Fruit fly (Drosophila melanogaster) whole organism, embryonic: ENCODE data around the gene CG32036.
A peak's percentile ranks its signal among the peaks of the same experiment; 100 is the strongest.

ENCODE experiments used
- Antp ChIP-seq: fragments of 200-800 bp; sonication (Bioruptor generic); optimal IDR thresholded peaks from 3 replicates; lab custom pipeline; 2016; ENCODE audit warnings: missing biosample characterization, missing genetic modification characterization
- CG10267 ChIP-seq: fragments of 200-800 bp; sonication (Bioruptor generic); optimal IDR thresholded peaks from 2 replicates; lab custom pipeline; 2018; ENCODE audit warnings: missing biosample characterization, mild to moderate bottlenecking, missing genetic modification characterization, moderate library complexity
- CG10654 ChIP-seq: fragments of 200-800 bp; sonication (Bioruptor generic); optimal IDR thresholded peaks from 2 replicates; lab custom pipeline; 2016; ENCODE audit warnings: missing biosample characterization, missing genetic modification characterization
- CG11456 ChIP-seq: fragments of 200-800 bp; sonication (Bioruptor generic); IDR thresholded peaks from 3 replicates; pipeline ENCODE4 v1.3.6; 2022; ENCODE audit warnings: missing biosample characterization, missing genetic modification characterization
- CG11504 ChIP-seq: fragments of 200-800 bp; sonication (Bioruptor generic); optimal IDR thresholded peaks from 3 replicates; lab custom pipeline; 2019; ENCODE audit warnings: missing biosample characterization, mild to moderate bottlenecking, missing genetic modification characterization, moderate library complexity
- CG12155 ChIP-seq: fragments of 200-800 bp; sonication (Bioruptor generic); optimal IDR thresholded peaks from 3 replicates; lab custom pipeline; 2016; ENCODE audit warnings: missing biosample characterization, missing genetic modification characterization
- CG14441 ChIP-seq: fragments of 200-800 bp; sonication (Bioruptor generic); IDR thresholded peaks from 2 replicates; pipeline ENCODE4 v1.3.6; 2022; ENCODE audit warnings: missing biosample characterization, missing genetic modification characterization
- CG14710 ChIP-seq: fragments of 200-800 bp; sonication (Bioruptor generic); optimal IDR thresholded peaks from 3 replicates; lab custom pipeline; 2019; ENCODE audit warnings: missing biosample characterization, mild to moderate bottlenecking, missing genetic modification characterization, moderate library complexity
- CG15514 ChIP-seq: fragments of 200-800 bp; sonication (Bioruptor generic); optimal IDR thresholded peaks from 3 replicates; lab custom pipeline; 2017; ENCODE audit warnings: missing biosample characterization, missing genetic modification characterization, mild to moderate bottlenecking, moderate library complexity, missing genetic modification reagents
- CG16815 ChIP-seq: fragments of 200-800 bp; sonication (Bioruptor generic); optimal IDR thresholded peaks from 3 replicates; lab custom pipeline; 2017; ENCODE audit warnings: missing biosample characterization, mild to moderate bottlenecking, missing genetic modification characterization
- CG17385 ChIP-seq: fragments of 200-800 bp; sonication (Bioruptor generic); optimal IDR thresholded peaks from 3 replicates; lab custom pipeline; 2018; ENCODE audit warnings: missing biosample characterization, mild to moderate bottlenecking, missing genetic modification characterization
- CG18599 ChIP-seq: fragments of 200-800 bp; sonication (Bioruptor generic); optimal IDR thresholded peaks from 3 replicates; lab custom pipeline; 2017; ENCODE audit warnings: missing biosample characterization, missing genetic modification characterization, mild to moderate bottlenecking, moderate library complexity, missing genetic modification reagents
- CG2129 ChIP-seq: fragments of 200-800 bp; sonication (Bioruptor generic); IDR thresholded peaks from 2 replicates; pipeline ENCODE4 v1.3.6; 2022; ENCODE audit warnings: missing biosample characterization, missing genetic modification characterization; ENCODE audit not compliant: partially characterized antibody
- CG2678 ChIP-seq: fragments of 200-800 bp; sonication (Bioruptor generic); optimal IDR thresholded peaks from 3 replicates; lab custom pipeline; 2019; ENCODE audit warnings: missing biosample characterization, mild to moderate bottlenecking, missing genetic modification characterization, moderate library complexity
- CG2712 ChIP-seq: fragments of 200-800 bp; optimal IDR thresholded peaks from 3 replicates; lab custom pipeline; 2019; ENCODE audit warnings: missing biosample characterization, mild to moderate bottlenecking, missing genetic modification characterization, moderate library complexity
- CG30431 ChIP-seq: fragments of 200-800 bp; sonication (Bioruptor generic); optimal IDR thresholded peaks from 2 replicates; lab custom pipeline; 2017; ENCODE audit warnings: missing biosample characterization, missing genetic modification characterization
- CG34422 ChIP-seq: fragments of 200-800 bp; sonication (Bioruptor generic); IDR thresholded peaks from 3 replicates; pipeline ENCODE4 v1.3.6; 2022; ENCODE audit warnings: missing biosample characterization, missing genetic modification characterization
- CG4328 ChIP-seq: fragments of 200-800 bp; sonication (Bioruptor generic); optimal IDR thresholded peaks from 3 replicates; lab custom pipeline; 2017; ENCODE audit warnings: missing biosample characterization, missing genetic modification reagents, missing genetic modification characterization
- CG6683 ChIP-seq: fragments of 200-800 bp; sonication (Bioruptor generic); optimal IDR thresholded peaks from 2 replicates; lab custom pipeline; 2017; ENCODE audit warnings: missing biosample characterization, mild to moderate bottlenecking, missing genetic modification characterization, missing genetic modification reagents
- CG8089 ChIP-seq: fragments of 200-800 bp; sonication (Bioruptor generic); optimal IDR thresholded peaks from 3 replicates; lab custom pipeline; 2016; ENCODE audit warnings: missing biosample characterization, missing genetic modification characterization
- CG8478 ChIP-seq: fragments of >200 bp; optimal IDR thresholded peaks from 2 replicates; lab custom pipeline; 2018
- CG9727 ChIP-seq: fragments of 200-800 bp; sonication (Bioruptor generic); optimal IDR thresholded peaks from 3 replicates; lab custom pipeline; 2017; ENCODE audit warnings: missing biosample characterization, mild to moderate bottlenecking, missing genetic modification characterization
- D19A ChIP-seq: fragments of 200-800 bp; optimal IDR thresholded peaks from 3 replicates; lab custom pipeline; 2019; ENCODE audit warnings: missing biosample characterization, mild to moderate bottlenecking, missing genetic modification characterization, moderate library complexity
- Deaf1 ChIP-seq: fragments of 200-800 bp; optimal IDR thresholded peaks from 3 replicates; lab custom pipeline; 2019; ENCODE audit warnings: missing biosample characterization, mild to moderate bottlenecking, missing genetic modification characterization, moderate library complexity
- Dip3 ChIP-seq: fragments of 200-800 bp; sonication (Bioruptor generic); optimal IDR thresholded peaks from 3 replicates; lab custom pipeline; 2016; ENCODE audit warnings: missing biosample characterization, missing genetic modification characterization
- Hr51 ChIP-seq, 2 experiments: fragments of 200-800 bp; sonication (Bioruptor generic); optimal IDR thresholded peaks; 2 replicates in 1 of 2; 3 replicates in 1 of 2; lab custom pipeline; 2016 to 2018; ENCODE audit warnings: missing biosample characterization in 2 of 2, missing genetic modification characterization in 2 of 2, mild to moderate bottlenecking in 1 of 2, moderate library complexity in 1 of 2
- NK7.1 ChIP-seq: fragments of 200-800 bp; sonication (Bioruptor generic); optimal IDR thresholded peaks from 3 replicates; lab custom pipeline; 2016; ENCODE audit warnings: missing biosample characterization, missing genetic modification characterization
- PHDP ChIP-seq: fragments of 200-800 bp; sonication (Bioruptor generic); optimal IDR thresholded peaks from 3 replicates; lab custom pipeline; 2018; ENCODE audit warnings: missing biosample characterization, mild to moderate bottlenecking, missing genetic modification characterization, moderate library complexity
- Pdp1 ChIP-seq, 2 experiments: fragments of 200-800 bp; sonication (Bioruptor generic); optimal IDR thresholded peaks; 3 replicates each; lab custom pipeline; 2016; ENCODE audit warnings: missing biosample characterization in 2 of 2, missing genetic modification characterization in 2 of 2, mild to moderate bottlenecking in 1 of 2, moderate library complexity in 1 of 2
- Sox102F ChIP-seq: fragments of 200-800 bp; sonication (Bioruptor generic); optimal IDR thresholded peaks from 2 replicates; lab custom pipeline; 2018; ENCODE audit warnings: missing biosample characterization, mild to moderate bottlenecking, missing genetic modification characterization, moderate library complexity
- aop ChIP-seq: fragments of 200-800 bp; sonication (Bioruptor generic); IDR thresholded peaks from 2 replicates; pipeline ENCODE4 v1.3.6; 2022; ENCODE audit warnings: missing biosample characterization, missing genetic modification characterization
- ash1 ChIP-seq: fragments of 200-800 bp; sonication (Bioruptor generic); optimal IDR thresholded peaks from 2 replicates; lab custom pipeline; 2018; ENCODE audit warnings: missing biosample characterization, mild to moderate bottlenecking, missing genetic modification characterization
- bigmax ChIP-seq: fragments of 200-800 bp; sonication (Bioruptor generic); optimal IDR thresholded peaks from 2 replicates; lab custom pipeline; 2018; ENCODE audit warnings: missing biosample characterization, mild to moderate bottlenecking, missing genetic modification characterization
- chif ChIP-seq, 2 experiments: fragments of 200-800 bp; sonication (Bioruptor generic); optimal IDR thresholded peaks; 3 replicates each; lab custom pipeline; 2016; ENCODE audit warnings: missing biosample characterization in 2 of 2, missing genetic modification characterization in 2 of 2
- croc ChIP-seq: fragments of 200-800 bp; sonication (Bioruptor generic); conservative IDR thresholded peaks from 3 replicates; pipeline ENCODE4 v1.3.6; 2022; ENCODE audit warnings: missing biosample characterization, missing genetic modification characterization
- dpn ChIP-seq, 2 experiments: fragments of 200-800 bp; sonication (Bioruptor generic); optimal IDR thresholded peaks; 3 replicates each; lab custom pipeline; 2016; ENCODE audit warnings: missing biosample characterization in 2 of 2, missing genetic modification characterization in 2 of 2
- eve ChIP-seq, 2 experiments: fragments of >200 bp; optimal IDR thresholded peaks; 2 replicates each; lab custom pipeline; 2017; ENCODE audit warnings: missing biosample characterization in 2 of 2, missing genetic modification characterization in 2 of 2
- gfzf ChIP-seq: fragments of 200-800 bp; sonication (Bioruptor generic); optimal IDR thresholded peaks from 2 replicates; lab custom pipeline; 2016; ENCODE audit warnings: missing biosample characterization, mild to moderate bottlenecking, missing genetic modification characterization, moderate library complexity
- gro ChIP-seq: fragments of 200-800 bp; sonication (Bioruptor generic); optimal IDR thresholded peaks from 2 replicates; lab custom pipeline; 2016; ENCODE audit warnings: missing biosample characterization, missing genetic modification characterization
- ind ChIP-seq: fragments of 200-800 bp; sonication (Bioruptor generic); optimal IDR thresholded peaks from 3 replicates; lab custom pipeline; 2016; ENCODE audit warnings: missing biosample characterization, missing genetic modification characterization
- mam ChIP-seq: fragments of 200-800 bp; sonication (Bioruptor generic); optimal IDR thresholded peaks from 3 replicates; lab custom pipeline; 2016; ENCODE audit warnings: missing biosample characterization, missing genetic modification characterization
- nerfin-1 ChIP-seq: fragments of 200-800 bp; sonication (Bioruptor generic); optimal IDR thresholded peaks from 3 replicates; lab custom pipeline; 2019; ENCODE audit warnings: missing biosample characterization, mild to moderate bottlenecking, missing genetic modification characterization, moderate library complexity
- run ChIP-seq: fragments of 200-800 bp; sonication (Bioruptor generic); optimal IDR thresholded peaks from 3 replicates; lab custom pipeline; 2018; ENCODE audit warnings: missing biosample characterization, mild to moderate bottlenecking, missing genetic modification characterization
- scrt ChIP-seq: fragments of 200-800 bp; sonication (Bioruptor generic); optimal IDR thresholded peaks from 2 replicates; lab custom pipeline; 2018; ENCODE audit warnings: missing biosample characterization, mild to moderate bottlenecking, missing genetic modification characterization, moderate library complexity
- sob ChIP-seq: fragments of 200-800 bp; sonication (Bioruptor generic); IDR thresholded peaks from 2 replicates; pipeline ENCODE4 v1.3.6; 2022; ENCODE audit warnings: missing biosample characterization, missing genetic modification characterization
- vnd ChIP-seq: fragments of 200-800 bp; sonication (Bioruptor generic); IDR thresholded peaks from 3 replicates; pipeline ENCODE4 v1.3.6; 2022; ENCODE audit warnings: missing biosample characterization, missing genetic modification characterization; ENCODE audit not compliant: partially characterized antibody
- wek ChIP-seq: fragments of 200-800 bp; sonication (Bioruptor generic); optimal IDR thresholded peaks from 3 replicates; lab custom pipeline; 2018; ENCODE audit warnings: missing biosample characterization, mild to moderate bottlenecking, missing genetic modification characterization, moderate library complexity

Gene CG32036

DNA sequence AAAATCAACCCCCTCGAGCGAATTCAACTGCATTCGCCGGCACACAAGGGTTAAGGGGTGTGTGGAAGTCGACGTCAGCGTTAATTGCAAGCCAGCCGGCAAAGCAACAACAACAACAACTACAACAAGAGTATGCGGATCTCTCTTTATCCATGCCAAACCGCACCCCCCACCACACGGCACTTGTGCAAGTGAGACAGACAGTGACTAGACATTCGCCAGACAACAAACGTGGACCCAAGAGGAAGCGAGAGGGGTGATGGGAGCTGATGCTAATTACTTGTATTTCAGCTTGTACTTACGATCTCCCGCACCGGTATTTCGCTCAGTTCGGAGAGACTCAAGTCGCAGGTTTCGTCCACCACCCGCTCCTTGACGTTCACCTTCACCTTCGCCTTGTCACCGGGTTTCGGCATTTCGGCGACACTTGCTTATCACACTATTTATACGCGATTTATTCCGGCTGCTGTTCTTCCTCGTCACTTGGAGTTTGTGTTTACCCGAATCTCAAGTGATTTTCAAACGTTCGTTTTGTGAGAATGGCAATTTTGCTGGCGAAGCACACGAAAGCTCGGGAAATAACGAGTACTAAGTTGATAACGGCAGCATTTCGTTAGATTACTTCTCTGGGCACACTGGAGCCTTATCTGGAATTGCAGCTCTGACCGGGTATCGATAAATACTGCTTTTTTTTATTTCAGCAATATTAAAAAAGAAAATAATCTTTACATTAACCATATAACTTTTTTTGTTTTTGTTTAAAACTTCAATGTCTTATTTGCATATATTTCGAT lies 20.2 kb upstream of the CG32036 start, which contains the start of gene CG3408 (continued):
- peak; percentile 31 for TF ChIP-seq CG2712 (tag; lab: Kevin White, UChicago)
- TF ChIP-seq Hr51 (GFP tag; optimal IDR thresholded peaks at IDR 0.05; lab: Kevin White, UChicago) = peak in 1 of 2 experiments; percentile 18
- peak; percentile 52 for TF ChIP-seq gro (GFP tag; lab: Kevin White, UChicago)
- peak; percentile 73 for TF ChIP-seq CG15514
- no peak for TF ChIP-seq D19A (tag; lab: Kevin White, UChicago)
- peak; percentile 52 for TF ChIP-seq Deaf1 (tag; lab: Kevin White, UChicago)
- peak; percentile 41; the same call in 1 of the 3 replicates for TF ChIP-seq vnd
- TF ChIP-seq nerfin-1 = peak; percentile 50
- TF ChIP-seq gfzf (GFP tag; lab: Kevin White, UChicago) = peak; percentile 94
- peak; percentile 48 for TF ChIP-seq CG14710 (tag; lab: Kevin White, UChicago)
- TF ChIP-seq CG11456 (GFP tag; lab: Robert Waterston, UW) = no peak
- TF ChIP-seq, all 482 proteins: peak for 123

DNA sequence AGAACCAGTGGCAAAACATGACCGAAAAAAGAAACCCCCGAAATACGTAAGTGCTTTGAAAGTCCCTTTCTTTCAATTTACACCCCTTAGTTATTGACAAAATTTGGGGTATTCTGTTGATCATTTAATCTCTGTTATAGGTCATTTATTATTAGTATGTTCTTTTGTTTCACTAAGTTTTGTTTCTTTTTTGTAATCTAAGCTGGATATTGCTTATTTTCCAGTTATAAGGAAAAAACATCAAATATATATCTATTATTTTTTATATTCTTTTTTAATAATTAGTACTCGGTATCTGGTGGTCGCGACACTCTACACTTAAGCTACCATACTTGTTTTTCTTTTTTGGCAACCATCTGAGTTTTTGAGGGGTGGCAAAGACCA lies 19.6 kb upstream of the CG32036 start:
- TF ChIP-seq run (tag; lab: Kevin White, UChicago) (peak; percentile 35), CG11504 (tag; lab: Kevin White, UChicago) (peak; percentile 80), CG2129 (GFP tag; lab: Robert Waterston, UW) (no peak), D19A (tag; lab: Kevin White, UChicago) (peak; percentile 80), CG10654 (no peak), sob (GFP tag; lab: Robert Waterston, UW) (0 out of 2 replicates have a peak, but pooled peaks have one; percentile 21), CG34422 (no peak), scrt (peak; percentile 31), eve (GFP tag; optimal IDR thresholded peaks at IDR 0.05; lab: Kevin White, UChicago) (no peak), NK7.1 (GFP tag; lab: Kevin White, UChicago) (no peak), CG4328 (GFP tag; lab: Kevin White, UChicago) (no peak), CG8089 (GFP tag; lab: Kevin White, UChicago) (no peak), Dip3 (GFP tag; lab: Kevin White, UChicago) (no peak), mam (GFP tag; lab: Kevin White, UChicago) (no peak), CG17385 (peak; percentile 50), CG16815 (GFP tag; lab: Kevin White, UChicago) (peak; percentile 30), CG12155 (GFP tag; lab: Kevin White, UChicago) (no peak), CG18599 (GFP tag; lab: Kevin White, UChicago) (peak; percentile 37), CG10267 (tag; lab: Kevin White, UChicago) (peak; percentile 72), ash1 (no peak), aop (GFP tag; lab: Robert Waterston, UW) (no peak), CG14441 (0 out of 2 replicates have a peak, but pooled peaks have one; percentile 5), ind (GFP tag; lab: Kevin White, UChicago) (peak; percentile 59), croc (GFP tag; lab: Robert Waterston, UW) (peak; percentile 32; the same call in 1 of the 3 replicates), wek (GFP tag; lab: Kevin White, UChicago) (peak; percentile 16), dpn (GFP tag; optimal IDR thresholded peaks at IDR 0.05; lab: Kevin White, UChicago) (peak in 1 of 2 experiments; percentile 0), CG6683 (peak; percentile 1), Antp (GFP tag; lab: Kevin White, UChicago) (no peak), bigmax (GFP tag; lab: Kevin White, UChicago) (no peak), CG8478 (lab: Kevin White, UChicago) (no peak), CG2678 (tag; lab: Kevin White, UChicago) (peak; percentile 75), CG30431 (GFP tag; lab: Kevin White, UChicago) (no peak), chif (GFP tag; optimal IDR thresholded peaks at IDR 0.05; lab: Kevin White, UChicago) (no peak), Pdp1 (GFP tag; optimal IDR thresholded peaks at IDR 0.05; lab: Kevin White, UChicago) (no peak), CG9727 (peak; percentile 63), Sox102F (GFP tag; lab: Kevin White, UChicago) (peak; percentile 69), PHDP (tag; lab: Kevin White, UChicago) (peak; percentile 71)
